Fruit fly (Drosophila melanogaster) whole organism, prepupa: ENCODE results near the gene nolo.

Source experiments
- Blimp-1 ChIP-seq: fragments of 200-800 bp; sonication (Bioruptor generic); optimal IDR thresholded peaks from 3 replicates; lab custom pipeline; 2017; ENCODE audit warnings: missing biosample characterization, missing genetic modification characterization, mild to moderate bottlenecking, moderate library complexity, missing genetic modification reagents
- CG11294 ChIP-seq: fragments of 200-800 bp; sonication (Bioruptor generic); IDR thresholded peaks from 2 replicates; pipeline ENCODE4 v1.3.6; 2022; ENCODE audit warnings: missing biosample characterization, missing genetic modification characterization
- CG11762 ChIP-seq: fragments of 200-800 bp; sonication (Bioruptor generic); optimal IDR thresholded peaks from 3 replicates; lab custom pipeline; 2016; ENCODE audit warnings: missing biosample characterization, missing genetic modification characterization; ENCODE audit not compliant: insufficient read depth
- CG11902 ChIP-seq: fragments of 200-800 bp; sonication (Bioruptor generic); optimal IDR thresholded peaks from 3 replicates; lab custom pipeline; 2016; ENCODE audit warnings: missing biosample characterization, missing genetic modification characterization
- CG15336 ChIP-seq: fragments of 200-800 bp; sonication (Bioruptor generic); IDR thresholded peaks from 2 replicates; pipeline ENCODE4 v1.3.6; 2022; ENCODE audit warnings: missing biosample characterization, missing genetic modification characterization
- CG6792 ChIP-seq: fragments of 200-800 bp; sonication (Bioruptor generic); optimal IDR thresholded peaks from 3 replicates; lab custom pipeline; 2016; ENCODE audit warnings: missing biosample characterization, missing genetic modification characterization
- Eip93F ChIP-seq: fragments of 200-800 bp; sonication (Bioruptor generic); optimal IDR thresholded peaks from 2 replicates; lab custom pipeline; 2016; ENCODE audit warnings: missing biosample characterization, mild to moderate bottlenecking, missing genetic modification characterization
- Ets96B ChIP-seq: fragments of 200-800 bp; optimal IDR thresholded peaks from 2 replicates; lab custom pipeline; 2019; ENCODE audit warnings: missing biosample characterization, mild to moderate bottlenecking, missing genetic modification characterization, moderate library complexity
- Gug ChIP-seq: fragments of 200-800 bp; sonication (Bioruptor generic); IDR thresholded peaks from 2 replicates; pipeline ENCODE4 v1.3.6; 2022; ENCODE audit warnings: missing biosample characterization, missing genetic modification characterization
- Hr4 ChIP-seq: fragments of 200-800 bp; sonication (Bioruptor generic); optimal IDR thresholded peaks from 3 replicates; lab custom pipeline; 2016; ENCODE audit warnings: missing biosample characterization, missing genetic modification characterization
- achi ChIP-seq: fragments of 200-800 bp; sonication (Bioruptor generic); optimal IDR thresholded peaks from 3 replicates; lab custom pipeline; 2016; ENCODE audit warnings: missing biosample characterization, missing genetic modification characterization
- fd59A ChIP-seq: fragments of 200-800 bp; sonication (Bioruptor generic); optimal IDR thresholded peaks from 2 replicates; lab custom pipeline; 2017; ENCODE audit warnings: missing biosample characterization, mild to moderate bottlenecking, missing genetic modification characterization, missing genetic modification reagents
- fkh ChIP-seq: fragments of 200-800 bp; sonication (Bioruptor generic); optimal IDR thresholded peaks from 3 replicates; lab custom pipeline; 2017; ENCODE audit warnings: missing biosample characterization, mild to moderate bottlenecking, missing genetic modification characterization, moderate library complexity
- pdm3 ChIP-seq: fragments of 200-800 bp; sonication (Bioruptor generic); optimal IDR thresholded peaks from 3 replicates; lab custom pipeline; 2016; ENCODE audit warnings: missing biosample characterization, missing genetic modification characterization

- TF ChIP-seq fd59A (GFP tag; lab: Kevin White, UChicago), result no peak
- no peak for TF ChIP-seq Gug (GFP tag; lab: Robert Waterston, UW)
- no peak for TF ChIP-seq Blimp-1 (GFP tag; lab: Kevin White, UChicago)
- no peak for TF ChIP-seq achi (GFP tag; lab: Kevin White, UChicago)
- no peak for TF ChIP-seq Hr4 (GFP tag; lab: Kevin White, UChicago)
- no peak for TF ChIP-seq CG11294 (GFP tag; lab: Robert Waterston, UW)
- TF ChIP-seq CG15336 (GFP tag; lab: Robert Waterston, UW), result no peak
- TF ChIP-seq Ets96B (tag; lab: Kevin White, UChicago), result no peak
- TF ChIP-seq fkh (GFP tag; lab: Kevin White, UChicago), result no peak
- TF ChIP-seq CG6792, result no peak
- TF ChIP-seq CG11762 (GFP tag; lab: Kevin White, UChicago), result no peak
- no peak for TF ChIP-seq CG11902 (GFP tag; lab: Kevin White, UChicago)
- no peak for TF ChIP-seq Eip93F (GFP tag; lab: Kevin White, UChicago)
- TF ChIP-seq pdm3, result no peak
These were observed 42.2 kb downstream of the nolo start for dm6 chr2L:21726097-21726496.
